Worm (Caenorhabditis elegans) whole organism, L4/young adult: ENCODE results near the gene F28C10.3.

Experiments used
- W03F9.2 ChIP-seq: fragments of 150-350 bp; optimal IDR thresholded peaks from 2 replicates; lab custom pipeline; 2014; ENCODE audit warnings: missing biosample characterization, missing genetic modification characterization
- dao-5 ChIP-seq: sonication (generic microtip); optimal IDR thresholded peaks from 2 replicates; lab custom pipeline; 2016; ENCODE audit warnings: missing genotype, missing genetic modification characterization, moderate library complexity, missing compliant biosample characterization
- him-1 ChIP-seq: sonication (generic microtip); optimal IDR thresholded peaks from 2 replicates; lab custom pipeline; 2016; ENCODE audit warnings: missing genotype, missing genetic modification reagents, missing genetic modification characterization, missing compliant biosample characterization

Gene F28C10.3

DNA sequence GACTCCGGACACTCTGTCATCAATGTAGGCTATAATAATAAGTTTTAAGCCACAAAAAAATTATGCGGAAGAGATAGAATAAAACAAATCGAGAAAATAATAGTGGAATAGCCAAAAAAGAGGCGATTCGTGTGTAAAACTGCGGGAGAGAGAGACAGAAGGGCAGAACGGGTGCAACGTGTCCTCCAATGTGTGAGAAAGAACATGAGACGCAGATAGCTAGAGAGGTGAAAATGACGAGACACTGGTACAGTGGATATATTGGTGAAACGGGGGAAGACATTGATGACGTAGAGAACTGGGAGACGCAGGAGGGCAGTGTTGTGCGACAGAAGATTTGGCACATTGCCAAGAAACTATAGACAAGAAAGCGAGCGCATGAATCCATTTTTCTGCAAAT, at the start of gene F28C10.3:
Gene F28C10.3, minus strand, starts transcription at position 101 of the 400 bp plus-strand sequence.
- no peak for TF ChIP-seq W03F9.2 (tag; lab: Kevin White, UChicago)
- TF ChIP-seq him-1 (tag; lab: Kevin White, UChicago) = no peak
- no peak for TF ChIP-seq dao-5 (tag; lab: Kevin White, UChicago)

DNA sequence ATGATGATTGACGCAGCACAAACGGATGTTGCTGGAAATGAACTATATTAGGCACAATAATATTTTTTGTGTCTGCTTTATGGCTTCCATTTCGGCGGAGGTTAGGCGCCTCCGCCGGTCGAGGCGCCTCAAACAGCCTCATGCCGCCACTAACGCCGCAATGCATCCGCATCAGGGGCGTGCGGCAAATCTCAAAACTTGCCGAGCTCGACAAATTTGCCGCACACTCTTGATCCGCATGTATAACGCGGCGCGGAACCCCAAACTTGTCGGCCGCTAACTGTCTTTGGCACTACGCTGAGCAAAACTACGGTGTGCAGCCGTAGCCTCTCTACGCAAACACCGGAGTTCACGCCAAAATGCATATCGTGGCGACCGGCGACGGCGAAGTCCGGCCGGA, 46.1 kb upstream of the F28C10.3 start:
- no peak for TF ChIP-seq W03F9.2 (tag; lab: Kevin White, UChicago)
- no peak for TF ChIP-seq dao-5 (tag; lab: Kevin White, UChicago)
- no peak for TF ChIP-seq him-1 (tag; lab: Kevin White, UChicago)

DNA sequence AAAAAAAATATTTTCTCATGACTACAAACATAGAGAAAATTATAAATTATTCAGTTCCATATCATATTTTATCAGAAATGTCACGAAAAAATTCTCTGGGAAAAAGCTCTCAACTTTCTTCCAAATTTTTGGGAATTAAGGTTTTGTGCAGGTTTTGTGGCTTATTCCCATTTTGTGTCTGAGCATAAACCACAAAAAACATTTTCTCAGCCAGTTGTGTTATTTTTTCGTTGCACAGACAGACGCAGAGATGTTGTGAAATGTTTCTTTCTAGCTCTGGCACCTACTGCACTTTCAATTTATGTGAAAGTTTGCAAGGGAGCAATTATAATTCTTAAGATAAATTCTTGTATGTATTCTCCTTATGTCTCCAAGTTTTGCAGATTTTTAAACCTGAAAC, 39.5 kb upstream of the F28C10.3 start:
- no peak for TF ChIP-seq him-1 (tag; lab: Kevin White, UChicago)
- no peak for TF ChIP-seq W03F9.2 (tag; lab: Kevin White, UChicago)
- TF ChIP-seq dao-5 (tag; lab: Kevin White, UChicago) = no peak

DNA sequence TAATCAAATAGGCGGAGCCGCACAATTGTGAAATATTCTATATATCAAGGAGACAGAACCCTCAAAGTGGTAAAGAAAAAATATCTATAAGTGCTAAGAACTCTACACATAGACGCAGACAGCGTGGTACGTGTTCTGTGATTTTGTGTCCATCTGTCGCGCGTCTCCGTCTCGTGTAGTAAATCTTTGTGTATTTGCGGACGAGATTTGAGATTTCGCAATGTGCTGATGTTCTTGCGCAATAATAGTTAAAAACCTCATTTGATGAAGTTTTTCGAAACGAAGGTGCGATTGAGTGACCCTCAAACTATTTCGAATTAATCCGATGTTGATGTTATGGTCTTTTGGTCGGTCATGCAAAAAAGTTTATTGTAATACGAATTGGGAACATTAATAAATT, 37.6 kb upstream of the F28C10.3 start:
- no peak for TF ChIP-seq him-1 (tag; lab: Kevin White, UChicago)
- no peak for TF ChIP-seq dao-5 (tag; lab: Kevin White, UChicago)
- no peak for TF ChIP-seq W03F9.2 (tag; lab: Kevin White, UChicago)

DNA sequence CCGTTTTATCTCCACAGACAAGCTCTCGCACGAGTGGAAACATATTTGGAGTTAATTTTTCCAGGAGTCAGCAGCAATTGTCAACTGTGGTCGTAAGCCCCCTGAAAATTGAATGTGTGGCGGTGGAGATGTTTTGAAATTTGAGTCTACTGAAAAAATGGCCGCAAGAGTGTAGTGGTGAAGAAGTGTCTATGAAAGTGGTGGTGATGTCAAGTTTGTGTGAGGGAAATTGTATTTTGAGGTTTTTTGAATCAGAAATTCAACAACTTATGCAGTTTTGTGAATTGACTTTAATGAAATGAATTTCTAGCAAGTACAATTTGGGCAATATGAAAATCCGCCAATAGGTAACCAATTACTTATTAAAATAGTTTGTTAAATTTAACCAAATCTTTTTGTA, 37.0 kb upstream of the F28C10.3 start, which contains the start of gene mrp-2:
Gene mrp-2, minus strand, starts transcription at position 101 of the 400 bp plus-strand sequence.
- TF ChIP-seq dao-5 (tag; lab: Kevin White, UChicago) = no peak
- TF ChIP-seq him-1 (tag; lab: Kevin White, UChicago) = no peak
- TF ChIP-seq W03F9.2 (tag; lab: Kevin White, UChicago) = no peak

DNA sequence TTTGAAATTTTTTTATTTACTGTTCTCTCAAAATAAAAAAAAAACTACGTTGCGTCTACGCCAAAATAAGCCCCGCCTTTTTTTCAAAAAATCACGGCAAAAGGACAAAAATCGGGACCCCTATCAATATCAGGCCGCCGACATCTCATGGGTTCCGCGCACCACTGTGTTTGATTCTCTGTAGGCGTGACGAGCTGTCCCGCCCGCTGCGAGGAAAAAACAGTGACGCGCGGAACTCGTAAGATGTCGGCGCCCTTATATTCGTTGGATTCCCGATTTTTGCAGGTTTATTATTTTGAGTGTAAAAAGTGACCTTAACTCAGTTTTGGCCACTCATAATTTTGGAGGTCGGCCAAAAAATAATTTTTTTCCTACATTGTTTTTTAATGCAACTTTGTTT, 35.7 kb upstream of the F28C10.3 start:
- TF ChIP-seq him-1 (tag; lab: Kevin White, UChicago) (no peak), W03F9.2 (tag; lab: Kevin White, UChicago) (no peak), dao-5 (tag; lab: Kevin White, UChicago) (no peak)

DNA sequence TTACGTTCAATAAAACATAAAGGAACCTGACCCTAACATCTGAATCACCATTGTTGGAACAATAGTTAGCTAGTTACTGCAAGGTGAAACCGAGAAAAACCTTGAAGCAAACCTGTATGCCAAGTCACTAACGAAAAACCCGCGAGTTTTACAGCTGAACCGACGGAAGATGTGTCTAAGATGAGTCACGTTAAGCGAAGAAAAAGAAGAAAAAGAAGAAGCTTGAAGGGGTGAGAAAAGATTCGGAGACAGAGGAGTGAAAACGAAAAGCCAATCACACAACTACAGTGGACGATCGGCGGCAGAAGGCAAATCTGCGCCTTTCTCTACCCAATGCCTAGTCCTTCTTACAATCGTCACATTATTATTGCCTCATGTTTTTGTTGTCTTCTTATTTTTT, 22.2 kb upstream of the F28C10.3 start, which contains the start of gene nas-38:
Gene nas-38, plus strand, starts transcription at position 301 of the 400 bp plus-strand sequence.
- TF ChIP-seq him-1 (tag; lab: Kevin White, UChicago) = no peak
- no peak for TF ChIP-seq W03F9.2 (tag; lab: Kevin White, UChicago)
- no peak for TF ChIP-seq dao-5 (tag; lab: Kevin White, UChicago)

DNA sequence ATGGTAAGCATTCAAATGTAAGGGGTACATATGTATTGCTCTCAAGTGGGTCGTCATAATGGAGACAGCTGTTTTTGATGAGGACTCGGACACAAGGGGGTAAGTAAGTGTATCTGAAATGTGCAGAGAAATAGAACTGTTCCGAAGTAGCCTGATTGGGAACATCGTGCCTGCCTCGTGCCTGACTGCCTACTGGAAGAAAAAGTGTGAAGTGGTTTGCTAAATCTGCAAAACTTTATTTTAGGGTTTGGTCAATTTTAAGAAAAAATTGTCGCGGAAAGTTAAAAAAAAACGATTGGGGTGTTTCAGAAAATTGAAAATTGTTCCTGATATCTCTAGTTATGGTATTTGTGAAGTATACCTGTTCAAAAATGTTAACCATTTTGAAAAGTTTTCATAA, 21.6 kb upstream of the F28C10.3 start, which contains the start of gene hlh-19:
Gene hlh-19, minus strand, starts transcription at position 101 of the 400 bp plus-strand sequence.
- TF ChIP-seq dao-5 (tag; lab: Kevin White, UChicago) (no peak), W03F9.2 (tag; lab: Kevin White, UChicago) (no peak), him-1 (tag; lab: Kevin White, UChicago) (no peak)

DNA sequence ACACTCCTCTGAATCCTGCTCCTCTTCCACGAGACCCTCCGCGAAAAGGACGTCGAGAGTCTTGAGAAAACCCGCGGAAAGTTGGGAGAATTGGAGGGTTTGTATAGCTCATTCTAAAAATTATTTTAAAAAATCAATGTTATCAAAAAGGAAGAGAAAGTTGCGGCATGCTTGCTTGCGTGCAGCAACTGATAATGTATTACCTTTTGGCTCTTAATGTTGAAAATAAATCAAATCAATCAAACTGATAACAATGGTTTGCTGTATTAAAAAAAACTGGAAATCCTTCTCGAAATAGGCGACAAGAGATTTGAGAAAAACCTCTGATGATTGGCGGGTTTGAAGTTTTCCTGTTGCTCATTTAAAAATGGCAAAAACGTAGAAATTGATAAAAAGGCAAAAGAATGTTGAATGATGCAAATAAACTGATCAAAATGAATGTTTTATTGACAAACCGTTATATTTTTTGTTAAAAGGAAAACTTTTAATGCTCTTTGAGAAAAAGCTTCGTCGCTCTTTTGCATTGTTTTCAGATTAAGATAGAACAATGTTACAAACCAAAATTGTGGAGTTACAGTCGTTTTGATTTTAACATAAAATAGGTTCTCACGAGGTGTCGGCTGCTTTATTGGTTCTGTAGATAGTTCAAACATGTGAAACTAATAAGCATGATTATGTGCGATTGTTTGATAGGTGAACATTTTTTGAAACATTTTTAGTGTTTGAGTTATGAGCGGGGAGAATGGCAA, 19.6 kb upstream of the F28C10.3 start:
- TF ChIP-seq him-1 (tag; lab: Kevin White, UChicago) (no peak), W03F9.2 (tag; lab: Kevin White, UChicago) (no peak), dao-5 (tag; lab: Kevin White, UChicago) (no peak)

DNA sequence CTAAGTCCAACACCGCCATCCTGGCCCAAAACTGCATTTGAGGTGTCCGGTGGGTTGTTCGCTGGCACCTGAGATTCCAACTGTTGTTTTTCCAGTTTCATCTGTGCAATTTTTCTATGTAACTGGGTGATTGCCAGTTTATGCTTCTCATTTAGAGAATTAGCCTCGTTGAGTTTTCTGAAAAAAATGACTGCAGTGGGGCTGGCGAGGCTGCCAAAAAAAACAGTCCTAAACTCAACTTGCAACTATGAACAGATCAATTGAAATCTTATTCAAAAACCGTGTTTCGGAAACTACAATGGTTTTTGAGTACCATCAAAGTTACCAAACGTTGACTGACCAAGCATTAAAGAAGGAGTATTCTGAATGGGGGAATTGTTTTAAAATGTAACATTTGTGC, 18.2 kb upstream of the F28C10.3 start, which contains the start of gene F57C12.6:
Gene F57C12.6, minus strand, starts transcription at position 101 of the 400 bp plus-strand sequence.
- TF ChIP-seq dao-5 (tag; lab: Kevin White, UChicago) = no peak
- TF ChIP-seq W03F9.2 (tag; lab: Kevin White, UChicago) = no peak

DNA sequence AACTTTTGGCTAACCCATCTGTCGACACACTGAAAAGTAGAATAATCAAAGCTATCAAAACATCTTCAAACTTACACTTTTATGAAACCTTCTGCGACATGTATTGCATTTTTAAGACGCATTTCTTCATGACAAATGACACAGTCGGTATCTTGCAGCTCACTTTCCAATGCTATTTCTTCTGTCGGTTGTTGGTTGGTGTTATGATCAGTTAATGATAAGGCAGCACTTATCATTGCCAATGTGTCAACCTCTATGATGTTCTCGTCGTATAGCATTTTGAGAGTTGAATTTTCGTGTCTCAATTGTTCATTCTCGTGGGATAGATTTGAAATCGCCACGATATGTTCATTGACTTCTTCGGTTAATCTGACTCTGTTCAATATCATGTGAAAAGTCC, 17.8 kb upstream of the F28C10.3 start:
- no peak for TF ChIP-seq W03F9.2 (tag; lab: Kevin White, UChicago)
- no peak for TF ChIP-seq him-1 (tag; lab: Kevin White, UChicago)
- TF ChIP-seq dao-5 (tag; lab: Kevin White, UChicago) = no peak

DNA sequence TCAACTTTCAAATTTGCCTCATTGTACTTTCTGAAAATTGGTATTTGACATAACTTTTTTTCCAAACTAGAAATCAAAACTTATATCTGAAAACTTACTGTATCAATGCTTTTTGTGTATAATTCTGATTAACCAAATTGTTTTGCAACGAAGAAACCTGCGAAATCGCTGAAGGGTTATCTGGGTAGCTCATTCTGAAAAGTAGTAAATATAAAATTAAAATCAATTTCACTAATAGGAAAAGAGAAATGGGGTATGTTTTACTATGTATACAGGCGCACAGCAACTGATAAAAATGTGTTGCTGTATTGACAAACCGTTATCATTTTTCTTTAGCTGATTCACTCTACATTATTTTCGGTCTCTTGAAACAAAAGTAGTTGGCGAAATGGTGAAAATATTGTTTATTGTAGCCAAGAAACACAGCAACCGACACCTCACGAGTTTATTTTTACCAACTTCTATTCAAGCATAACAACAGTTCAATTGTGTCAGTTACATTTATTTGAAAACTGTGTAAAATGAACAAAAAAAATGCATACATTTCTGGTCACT, 15.6 kb upstream of the F28C10.3 start, which contains the start of gene F57C12.2:
Gene F57C12.2, minus strand, starts transcription at position 218 of the 555 bp plus-strand sequence.
- no peak for TF ChIP-seq dao-5 (tag; lab: Kevin White, UChicago)
- no peak for TF ChIP-seq W03F9.2 (tag; lab: Kevin White, UChicago)
- TF ChIP-seq him-1 (tag; lab: Kevin White, UChicago) = no peak

DNA sequence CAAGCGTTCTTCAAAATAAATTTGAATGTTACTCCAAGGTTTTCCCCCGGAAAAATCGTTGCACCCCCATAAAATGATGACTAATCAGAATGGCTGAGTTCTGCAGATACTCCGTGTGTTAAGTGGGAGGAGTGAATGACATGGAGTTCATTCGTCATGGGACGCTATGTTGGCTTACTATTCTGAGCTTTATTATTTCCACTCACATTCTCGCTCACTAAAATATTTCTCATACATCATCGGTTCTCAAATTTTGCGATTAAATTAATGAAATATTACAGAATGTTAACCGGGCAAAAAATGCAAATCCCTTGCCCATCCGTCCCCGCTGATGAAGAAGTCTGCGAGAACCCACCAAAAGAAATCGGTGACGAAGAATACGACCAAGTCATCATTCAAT, 7.2 kb upstream of the F28C10.3 start, which contains the start of gene F28C10.1:
Gene F28C10.1, plus strand, starts transcription at position 301 of the 400 bp plus-strand sequence.
- TF ChIP-seq him-1 (tag; lab: Kevin White, UChicago) (no peak), W03F9.2 (tag; lab: Kevin White, UChicago) (no peak), dao-5 (tag; lab: Kevin White, UChicago) (no peak)
